Worm (Caenorhabditis elegans) whole organism, young adult: ENCODE data around the gene T09F3.4.
A peak's percentile ranks its signal among the peaks of the same experiment; 100 is the strongest.

Experiments used
- B0261.1 ChIP-seq: sonication (generic microtip); optimal IDR thresholded peaks from 2 replicates; lab custom pipeline; 2016; ENCODE audit warnings: mild to moderate bottlenecking, missing genetic modification characterization, moderate library complexity, missing compliant biosample characterization
- B0336.3 ChIP-seq: fragments of 200-800 bp; sonication (Bioruptor generic); IDR thresholded peaks from 2 replicates; pipeline ENCODE4 v1.3.6; 2022; ENCODE audit warnings: missing genetic modification characterization, missing compliant biosample characterization
- C06A6.2 ChIP-seq: fragments of 200-800 bp; sonication (Bioruptor generic); conservative IDR thresholded peaks from 2 replicates; pipeline ENCODE4 v1.3.6; 2022; ENCODE audit warnings: missing genetic modification characterization, missing compliant biosample characterization
- F22D6.2 ChIP-seq: sonication (generic microtip); optimal IDR thresholded peaks from 2 replicates; lab custom pipeline; 2016; ENCODE audit warnings: mild to moderate bottlenecking, missing genetic modification characterization, missing compliant biosample characterization
- F33H1.4 ChIP-seq: fragments of 200-800 bp; sonication (Bioruptor generic); IDR thresholded peaks from 2 replicates; pipeline ENCODE4 v1.3.6; 2022; ENCODE audit warnings: missing genetic modification reagents, missing genetic modification characterization, missing compliant biosample characterization
- F39B2.1 ChIP-seq: fragments of 200-800 bp; sonication (Bioruptor generic); IDR thresholded peaks from 2 replicates; pipeline ENCODE4 v1.3.6; 2022; ENCODE audit warnings: missing genetic modification reagents, missing genetic modification characterization, missing compliant biosample characterization
- F52B5.7 ChIP-seq: sonication (generic microtip); optimal IDR thresholded peaks from 2 replicates; lab custom pipeline; 2016; ENCODE audit warnings: mild to moderate bottlenecking, missing genetic modification characterization, missing compliant biosample characterization
- K11D2.4 ChIP-seq: fragments of 200-800 bp; sonication (Bioruptor generic); IDR thresholded peaks from 2 replicates; pipeline ENCODE4 v1.3.6; 2022; ENCODE audit warnings: missing genetic modification reagents, missing genetic modification characterization, missing compliant biosample characterization
- K12H6.12 ChIP-seq: fragments of 200-800 bp; sonication (Bioruptor generic); optimal IDR thresholded peaks from 2 replicates; lab custom pipeline; 2018; ENCODE audit warnings: mild to moderate bottlenecking, missing genetic modification characterization, missing compliant biosample characterization
- Y53F4B.3 ChIP-seq: fragments of 200-800 bp; sonication (Bioruptor generic); IDR thresholded peaks from 2 replicates; pipeline ENCODE4 v1.3.6; 2022; ENCODE audit warnings: missing genetic modification reagents, missing genetic modification characterization, missing compliant biosample characterization
- Y53G8AR.9 ChIP-seq: fragments of 200-800 bp; sonication (Bioruptor generic); conservative IDR thresholded peaks from 2 replicates; pipeline ENCODE4 v1.3.6; 2022; ENCODE audit warnings: missing genetic modification reagents, missing genetic modification characterization, missing compliant biosample characterization
- Y95B8A.8 ChIP-seq: fragments of 200-800 bp; sonication (Bioruptor generic); IDR thresholded peaks from 2 replicates; pipeline ENCODE4 v1.3.6; 2022; ENCODE audit warnings: missing genetic modification reagents, missing genetic modification characterization, missing compliant biosample characterization
- aptf-3 ChIP-seq: fragments of 200-800 bp; sonication (Bioruptor generic); IDR thresholded peaks from 2 replicates; pipeline ENCODE4 v1.3.6; 2022; ENCODE audit warnings: missing genetic modification characterization, missing compliant biosample characterization
- attf-5 ChIP-seq: fragments of 200-800 bp; sonication (Bioruptor generic); optimal IDR thresholded peaks from 2 replicates; lab custom pipeline; 2018; ENCODE audit warnings: mild to moderate bottlenecking, missing genetic modification characterization, missing compliant biosample characterization
- ccch-3 ChIP-seq: fragments of 200-800 bp; sonication (Bioruptor generic); optimal IDR thresholded peaks from 2 replicates; lab custom pipeline; 2018; ENCODE audit warnings: mild to moderate bottlenecking, missing genetic modification characterization, missing compliant biosample characterization
- cebp-1 ChIP-seq, 2 experiments: fragments of 200-800 bp in 1 of 2; sonication (Bioruptor generic) in 1 of 2; sonication (generic microtip) in 1 of 2; IDR thresholded peaks in 1 of 2; optimal IDR thresholded peaks in 1 of 2; 2 replicates each; pipeline versions ENCODE4 v1.3.6 to Lab custom; 2017 to 2022; ENCODE audit warnings: missing compliant biosample characterization in 2 of 2, missing genetic modification characterization in 2 of 2, mild to moderate bottlenecking in 1 of 2, missing genetic modification reagents in 1 of 2, moderate library complexity in 1 of 2
- chd-7 ChIP-seq: sonication (generic microtip); optimal IDR thresholded peaks from 2 replicates; lab custom pipeline; 2016; ENCODE audit warnings: mild to moderate bottlenecking, missing genetic modification characterization, moderate library complexity, missing compliant biosample characterization
- dox-1 ChIP-seq: fragments of 200-800 bp; sonication (Bioruptor generic); IDR thresholded peaks from 2 replicates; pipeline ENCODE4 v1.3.6; 2022; ENCODE audit warnings: missing genetic modification reagents, missing genetic modification characterization, missing compliant biosample characterization
- ekl-4 ChIP-seq: fragments of 200-800 bp; sonication (Bioruptor generic); IDR thresholded peaks from 2 replicates; pipeline ENCODE4 v1.3.6; 2022; ENCODE audit warnings: missing genetic modification reagents, missing genetic modification characterization, missing compliant biosample characterization
- ets-4 ChIP-seq: fragments of 200-800 bp; sonication (Bioruptor generic); optimal IDR thresholded peaks from 2 replicates; lab custom pipeline; 2018; ENCODE audit warnings: mild to moderate bottlenecking, missing genetic modification characterization, missing compliant biosample characterization
- gei-17 ChIP-seq: fragments of 200-800 bp; sonication (Bioruptor generic); optimal IDR thresholded peaks from 2 replicates; lab custom pipeline; 2018; ENCODE audit warnings: mild to moderate bottlenecking, missing genetic modification characterization, missing compliant biosample characterization
- hmg-1.2 ChIP-seq: fragments of 200-800 bp; sonication (Bioruptor generic); IDR thresholded peaks from 2 replicates; pipeline ENCODE4 v1.3.6; 2022; ENCODE audit warnings: missing genetic modification reagents, missing genetic modification characterization, missing compliant biosample characterization
- hsf-1 ChIP-seq: fragments of 200-800 bp; sonication (Bioruptor generic); IDR thresholded peaks from 2 replicates; pipeline ENCODE4 v1.3.6; 2022; ENCODE audit warnings: missing genetic modification reagents, missing genetic modification characterization, missing compliant biosample characterization
- lag-1 ChIP-seq: fragments of 200-800 bp; sonication (Bioruptor generic); IDR thresholded peaks from 2 replicates; pipeline ENCODE4 v1.3.6; 2022; ENCODE audit warnings: missing genetic modification reagents, missing genetic modification characterization, missing compliant biosample characterization
- let-607 ChIP-seq, 2 experiments: fragments of 200-800 bp in 1 of 2; sonication (Bioruptor generic) in 1 of 2; sonication (generic microtip) in 1 of 2; optimal IDR thresholded peaks; 2 replicates each; lab custom pipeline; 2016 to 2018; ENCODE audit warnings: mild to moderate bottlenecking in 2 of 2, missing compliant biosample characterization in 2 of 2, missing genetic modification characterization in 2 of 2, moderate library complexity in 2 of 2, missing genotype in 1 of 2
- lin-26 ChIP-seq: fragments of 200-800 bp; sonication (Bioruptor generic); IDR thresholded peaks from 2 replicates; pipeline ENCODE4 v1.3.6; 2022; ENCODE audit warnings: missing genetic modification reagents, missing genetic modification characterization, missing compliant biosample characterization
- lin-40 ChIP-seq: sonication (generic microtip); optimal IDR thresholded peaks from 2 replicates; lab custom pipeline; 2016; ENCODE audit warnings: missing genetic modification characterization, mild to moderate bottlenecking, missing compliant biosample characterization, missing genotype, missing genetic modification reagents
- lin-54 ChIP-seq: fragments of 200-800 bp; sonication (Bioruptor generic); optimal IDR thresholded peaks from 2 replicates; lab custom pipeline; 2018; ENCODE audit warnings: mild to moderate bottlenecking, missing genetic modification characterization, missing compliant biosample characterization
- lir-1 ChIP-seq: fragments of 200-800 bp; sonication (Bioruptor generic); conservative IDR thresholded peaks from 2 replicates; pipeline ENCODE4 v1.3.6; 2022; ENCODE audit warnings: missing genetic modification reagents, missing genetic modification characterization, missing compliant biosample characterization
- madf-10 ChIP-seq: sonication (generic microtip); optimal IDR thresholded peaks from 2 replicates; lab custom pipeline; 2016; ENCODE audit warnings: mild to moderate bottlenecking, missing genetic modification characterization, missing compliant biosample characterization
- madf-3 ChIP-seq: fragments of 200-800 bp; sonication (Bioruptor generic); IDR thresholded peaks from 2 replicates; pipeline ENCODE4 v1.3.6; 2022; ENCODE audit warnings: missing genetic modification reagents, missing genetic modification characterization, missing compliant biosample characterization
- mcd-1 ChIP-seq: fragments of 200-800 bp; sonication (Bioruptor generic); IDR thresholded peaks from 2 replicates; pipeline ENCODE4 v1.3.6; 2022; ENCODE audit warnings: missing genetic modification reagents, missing genetic modification characterization, missing compliant biosample characterization
- mes-4 ChIP-seq: sonication (generic microtip); optimal IDR thresholded peaks from 2 replicates; lab custom pipeline; 2016; ENCODE audit warnings: missing genotype, missing genetic modification characterization, missing compliant biosample characterization
- nfyb-1 ChIP-seq: fragments of 200-800 bp; sonication (Bioruptor generic); IDR thresholded peaks from 2 replicates; pipeline ENCODE4 v1.3.6; 2022; ENCODE audit warnings: missing genetic modification reagents, missing genetic modification characterization, missing compliant biosample characterization
- pbrm-1 ChIP-seq: fragments of 200-800 bp; sonication (Bioruptor generic); IDR thresholded peaks from 2 replicates; pipeline ENCODE4 v1.3.6; 2022; ENCODE audit warnings: missing genetic modification reagents, missing genetic modification characterization, missing compliant biosample characterization
- pha-4 ChIP-seq: fragments of 150-350 bp; sonication (generic microtip); optimal IDR thresholded peaks from 2 replicates; lab custom pipeline; 2014; ENCODE audit warnings: missing biosample characterization, missing genetic modification reagents, missing genetic modification characterization
- rcor-1 ChIP-seq: fragments of 200-800 bp; sonication (Bioruptor generic); IDR thresholded peaks from 2 replicates; pipeline ENCODE4 v1.3.6; 2022; ENCODE audit warnings: missing genetic modification reagents, missing genetic modification characterization, missing compliant biosample characterization
- rec-8 ChIP-seq, 2 experiments: sonication (generic microtip); optimal IDR thresholded peaks; 2 replicates each; lab custom pipeline; 2016; ENCODE audit warnings: mild to moderate bottlenecking in 2 of 2, missing genetic modification characterization in 2 of 2, missing genetic modification reagents in 2 of 2, missing genotype in 2 of 2, missing biosample characterization in 1 of 2, missing compliant biosample characterization in 1 of 2, moderate library complexity in 1 of 2
- rpc-1 ChIP-seq, 2 experiments: fragments of 150-350 bp in 1 of 2; sonication (generic microtip) in 1 of 2; optimal IDR thresholded peaks; 2 replicates each; lab custom pipeline; 2014 to 2018; ENCODE audit warnings: missing biosample characterization in 1 of 2, missing genetic modification characterization in 1 of 2, missing genetic modification reagents in 1 of 2, missing genotype in 1 of 2
- snpc-4 ChIP-seq, 5 experiments: fragments of 150-350 bp in 1 of 5; sonication (generic microtip) in 4 of 5; optimal IDR thresholded peaks; 2 replicates each; lab custom pipeline; 2014 to 2018; ENCODE audit warnings: missing genetic modification characterization in 5 of 5, missing biosample characterization in 3 of 5, antibody characterized with exemption in 2 of 5, mild to moderate bottlenecking in 2 of 5, missing compliant biosample characterization in 2 of 5, missing genotype in 2 of 5, moderate library complexity in 2 of 5, missing genetic modification reagents in 1 of 5
- tlf-1 ChIP-seq: fragments of 200-800 bp; sonication (Bioruptor generic); optimal IDR thresholded peaks from 2 replicates; lab custom pipeline; 2018; ENCODE audit warnings: mild to moderate bottlenecking, missing genetic modification characterization, missing compliant biosample characterization
- ztf-22 ChIP-seq: fragments of 200-800 bp; sonication (Bioruptor generic); optimal IDR thresholded peaks from 2 replicates; lab custom pipeline; 2018; ENCODE audit warnings: mild to moderate bottlenecking, missing genetic modification characterization, moderate library complexity, missing compliant biosample characterization
- ztf-26 ChIP-seq: sonication (generic microtip); optimal IDR thresholded peaks from 2 replicates; lab custom pipeline; 2017; ENCODE audit warnings: missing genetic modification characterization, missing compliant biosample characterization

The T09F3.4 gene

DNA sequence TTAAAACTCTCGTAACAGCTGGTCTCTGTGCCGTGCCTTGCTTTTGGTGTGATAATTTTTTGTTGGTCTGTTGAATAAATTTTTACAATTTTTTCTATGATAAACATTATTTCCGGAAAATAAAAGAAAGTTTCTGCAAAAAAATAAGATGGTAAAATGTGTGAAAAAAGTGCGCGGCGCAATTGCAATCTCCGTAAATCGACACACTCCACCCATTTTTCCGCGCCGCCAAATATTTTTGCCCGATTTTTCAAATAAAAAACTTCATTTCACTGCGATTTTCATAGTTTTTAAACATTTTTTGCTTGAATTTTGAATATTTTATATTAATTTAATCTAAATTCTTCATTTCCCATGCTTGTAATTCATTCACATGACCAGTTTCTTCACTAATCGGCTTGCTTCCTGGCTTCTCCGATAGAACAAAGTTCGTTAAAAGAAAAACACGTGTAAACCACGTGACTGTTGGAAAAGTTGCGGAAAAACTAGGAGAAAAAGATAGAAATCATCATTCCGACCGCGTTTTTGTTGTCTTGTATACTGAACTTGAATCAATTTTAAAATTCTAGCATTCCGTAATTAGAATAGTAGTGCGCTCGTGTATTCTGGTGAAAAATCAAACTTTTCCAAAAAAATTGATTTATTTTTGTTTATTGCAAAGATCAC lies 7.3 kb upstream of the T09F3.4 start (continued):
- TF ChIP-seq Y95B8A.8 (GFP tag; lab: Robert Waterston, UW) (no peak), rec-8 (tag; optimal IDR thresholded peaks at IDR 0.05; lab: Kevin White, UChicago) (no peak), madf-3 (GFP tag; lab: Robert Waterston, UW) (no peak), F39B2.1 (GFP tag; lab: Robert Waterston, UW) (no peak), lir-1 (GFP tag; lab: Robert Waterston, UW) (no peak), lag-1 (GFP tag; lab: Robert Waterston, UW) (no peak)

DNA sequence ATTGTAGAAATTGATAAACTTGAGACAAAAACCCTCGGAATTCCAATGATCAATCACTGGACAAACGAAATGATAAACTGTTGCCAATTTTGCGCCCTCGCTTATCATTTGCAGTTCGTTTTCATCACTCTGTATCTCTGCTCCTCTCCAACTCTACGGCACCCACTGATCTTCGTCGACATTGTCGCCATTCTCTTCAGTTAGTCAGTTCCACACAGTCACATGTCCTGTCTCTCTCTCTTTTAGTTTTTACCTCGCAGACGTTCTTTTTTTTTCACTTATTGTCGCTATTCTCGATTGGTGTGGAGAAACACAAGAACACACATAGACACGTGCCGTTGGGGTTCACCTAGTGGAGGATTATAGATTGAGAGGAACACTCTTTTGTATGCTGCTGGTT lies 6.5 kb upstream of the T09F3.4 start:
- TF ChIP-seq K12H6.12 (tag; lab: Kevin White, UChicago) (peak; percentile 43), K11D2.4 (GFP tag; lab: Robert Waterston, UW) (peak; percentile 77), ztf-22 (GFP tag; lab: Kevin White, UChicago) (peak; percentile 88), C06A6.2 (GFP tag; lab: Robert Waterston, UW) (peak; percentile 45; the same call in 1 of the 2 replicates), Y53G8AR.9 (GFP tag; lab: Robert Waterston, UW) (peak; percentile 6; the same call in 1 of the 2 replicates), rcor-1 (0 out of 2 replicates have a peak, but pooled peaks have one; percentile 6), attf-5 (GFP tag; lab: Kevin White, UChicago) (peak; percentile 69), F52B5.7 (tag; lab: Kevin White, UChicago) (no peak), tlf-1 (GFP tag; lab: Kevin White, UChicago) (peak; percentile 8), pha-4 (tag; lab: Kevin White, UChicago) (peak; percentile 82), ekl-4 (GFP tag; lab: Robert Waterston, UW) (peak; percentile 52), mes-4 (no peak), aptf-3 (GFP tag; lab: Robert Waterston, UW) (no peak), hmg-1.2 (GFP tag; lab: Robert Waterston, UW) (peak; percentile 51; the same call in 1 of the 2 replicates), cebp-1 (GFP tag; IDR thresholded peaks at IDR 0.05; lab: Robert Waterston, UW) (peak; percentile 8; the same call in 1 of the 2 replicates), cebp-1 (tag; optimal IDR thresholded peaks at IDR 0.05; lab: Kevin White, UChicago) (peak; percentile 73), dox-1 (GFP tag; lab: Robert Waterston, UW) (peak; percentile 48; the same call in 1 of the 2 replicates), ccch-3 (GFP tag; lab: Kevin White, UChicago) (no peak), Y53F4B.3 (GFP tag; lab: Robert Waterston, UW) (no peak), lin-54 (GFP tag; lab: Kevin White, UChicago) (peak; percentile 42), snpc-4 (GFP tag; optimal IDR thresholded peaks at IDR 0.05; lab: Kevin White, UChicago) (no peak), snpc-4 (tag; optimal IDR thresholded peaks at IDR 0.05; lab: Kevin White, UChicago) (peak in 3 of 4 experiments; percentile 27 to 57 (median 32)), pbrm-1 (GFP tag; lab: Robert Waterston, UW) (peak; percentile 59; the same call in 1 of the 2 replicates), gei-17 (GFP tag; lab: Kevin White, UChicago) (peak; percentile 6), F33H1.4 (GFP tag; lab: Robert Waterston, UW) (no peak), hsf-1 (GFP tag; lab: Robert Waterston, UW) (0 out of 2 replicates have a peak, but pooled peaks have one; percentile 43), lin-40 (peak; percentile 75), ztf-26 (tag; lab: Kevin White, UChicago) (peak; percentile 89), B0336.3 (GFP tag; lab: Robert Waterston, UW) (peak; percentile 49; the same call in 1 of the 2 replicates), ets-4 (GFP tag; lab: Kevin White, UChicago) (peak; percentile 59), chd-7 (peak; percentile 68), B0261.1 (tag; lab: Kevin White, UChicago) (no peak), nfyb-1 (GFP tag; lab: Robert Waterston, UW) (peak; percentile 75; the same call in 1 of the 2 replicates), madf-10 (tag; lab: Kevin White, UChicago) (peak; percentile 52), rpc-1 (optimal IDR thresholded peaks at IDR 0.05; lab: Kevin White, UChicago) (no peak), rpc-1 (tag; optimal IDR thresholded peaks at IDR 0.05; lab: Kevin White, UChicago) (no peak), let-607 (tag; optimal IDR thresholded peaks at IDR 0.05; lab: Kevin White, UChicago) (peak; percentile 64 to 67), lir-1 (GFP tag; lab: Robert Waterston, UW) (no peak), mcd-1 (peak; percentile 34), F22D6.2 (peak; percentile 61), lin-26 (GFP tag; lab: Robert Waterston, UW) (peak; percentile 64; the same call in 1 of the 2 replicates), rec-8 (tag; optimal IDR thresholded peaks at IDR 0.05; lab: Kevin White, UChicago) (no peak)
